Worm (Caenorhabditis elegans) whole organism, L4 larva: Measurements from ENCODE around the gene dyf-19.

Experiments used
- F37D6.2 ChIP-seq: sonication (generic microtip); optimal IDR thresholded peaks from 2 replicates; lab custom pipeline; 2016; ENCODE audit warnings: mild to moderate bottlenecking, missing genetic modification characterization, missing compliant biosample characterization
- ZK546.5 ChIP-seq, 2 experiments: sonication (generic microtip); optimal IDR thresholded peaks; 2 replicates each; lab custom pipeline; 2017; ENCODE audit warnings: missing biosample characterization in 2 of 2, missing genetic modification characterization in 2 of 2
- aly-2 ChIP-seq: sonication (generic microtip); optimal IDR thresholded peaks from 2 replicates; lab custom pipeline; 2018; ENCODE audit warnings: missing biosample characterization, missing genetic modification characterization
- arid-1 ChIP-seq: fragments of 200-800 bp; sonication (Bioruptor generic); conservative IDR thresholded peaks from 2 replicates; pipeline ENCODE4 v1.3.6; 2022; ENCODE audit warnings: missing genetic modification reagents, missing genetic modification characterization, missing compliant biosample characterization
- mdl-1 ChIP-seq, 2 experiments: fragments of 150-350 bp in 1 of 2; sonication (generic microtip) in 1 of 2; optimal IDR thresholded peaks; 2 replicates each; lab custom pipeline; 2014 to 2017; ENCODE audit warnings: missing biosample characterization in 2 of 2, missing genetic modification characterization in 2 of 2
- mes-2 ChIP-seq: sonication (generic microtip); optimal IDR thresholded peaks from 2 replicates; lab custom pipeline; 2016; ENCODE audit warnings: missing genotype, mild to moderate bottlenecking, missing genetic modification characterization, missing compliant biosample characterization; ENCODE audit not compliant: poor library complexity, severe bottlenecking
- skn-1 ChIP-seq: fragments of 150-350 bp; optimal IDR thresholded peaks from 2 replicates; lab custom pipeline; 2014; ENCODE audit warnings: missing biosample characterization, missing genetic modification characterization
- unc-39 ChIP-seq: sonication (generic microtip); optimal IDR thresholded peaks from 2 replicates; lab custom pipeline; 2017; ENCODE audit warnings: missing biosample characterization, missing genetic modification characterization

DNA sequence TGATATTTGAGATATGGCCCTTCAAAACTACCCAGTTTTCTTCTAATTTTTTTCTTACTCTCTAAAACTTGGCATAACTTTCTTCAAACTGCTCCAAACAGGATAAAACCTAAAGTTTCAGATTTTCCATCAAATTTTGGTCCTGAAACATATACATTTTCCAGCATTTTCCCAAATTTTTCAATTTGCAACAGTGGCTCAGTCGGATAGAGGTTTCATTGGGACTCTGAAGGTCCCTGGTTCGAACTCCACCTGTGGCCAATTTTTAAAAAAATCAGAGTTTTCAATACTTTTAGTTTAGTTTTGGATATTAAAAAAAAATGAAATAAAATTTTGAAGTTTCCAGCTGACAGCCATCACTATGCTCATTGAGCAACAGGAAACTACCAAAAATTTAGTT is 42.9 kb downstream of the dyf-19 start:
- no peak for TF ChIP-seq F37D6.2
- no peak for TF ChIP-seq mes-2 (tag; lab: Kevin White, UChicago)
- TF ChIP-seq arid-1 (GFP tag; lab: Robert Waterston, UW): no peak
- TF ChIP-seq aly-2 (tag; lab: Kevin White, UChicago): no peak
- TF ChIP-seq mdl-1 (tag; optimal IDR thresholded peaks at IDR 0.05; lab: Kevin White, UChicago): no peak
- no peak for TF ChIP-seq skn-1
- no peak for TF ChIP-seq ZK546.5 (tag; optimal IDR thresholded peaks at IDR 0.05; lab: Kevin White, UChicago)
- no peak for TF ChIP-seq unc-39 (tag; lab: Kevin White, UChicago)
